Worm (Caenorhabditis elegans) whole organism, dauer: ENCODE results near the gene let-754.

Source experiments
- unc-62 ChIP-seq: sonication (generic microtip); optimal IDR thresholded peaks from 2 replicates; lab custom pipeline; 2017; ENCODE audit warnings: missing biosample characterization, missing genetic modification reagents, missing genetic modification characterization

let-754 gene

ce11 chrIII:7953208-7953607 is at the start of gene let-754:
Gene let-754, minus strand, starts transcription at chrIII:7953308.
- TF ChIP-seq unc-62 (GFP tag; lab: Kevin White, UChicago) = no peak

- TF ChIP-seq unc-62 (GFP tag; lab: Kevin White, UChicago) = no peak
These were observed 48.4 kb upstream of the let-754 start for ce11 chrIII:8001557-8001956.

- no peak for TF ChIP-seq unc-62 (GFP tag; lab: Kevin White, UChicago)
These were observed 44.4 kb upstream of the let-754 start for ce11 chrIII:7997447-7998046.

ce11 chrIII:7996353-7996752 is 43.2 kb upstream of the let-754 start, which contains the start of gene npr-17:
Gene npr-17, minus strand, starts transcription at chrIII:7996453.
- TF ChIP-seq unc-62 (GFP tag; lab: Kevin White, UChicago) = no peak

- TF ChIP-seq unc-62 (GFP tag; lab: Kevin White, UChicago) = no peak
These were observed 33.6 kb upstream of the let-754 start, which contains the start of gene hrpk-2 for ce11 chrIII:7986585-7987171. Gene hrpk-2, plus strand, starts transcription at chrIII:7987121.

ce11 chrIII:7981938-7982337 is 28.8 kb upstream of the let-754 start:
- no peak for TF ChIP-seq unc-62 (GFP tag; lab: Kevin White, UChicago)

- no peak for TF ChIP-seq unc-62 (GFP tag; lab: Kevin White, UChicago)
These were observed 28.1 kb upstream of the let-754 start for ce11 chrIII:7981233-7981632.

- TF ChIP-seq unc-62 (GFP tag; lab: Kevin White, UChicago) = no peak
These were observed 26.6 kb upstream of the let-754 start, which contains the start of gene clp-1 for ce11 chrIII:7979659-7980058. Gene clp-1, plus strand, starts transcription at chrIII:7979959.

ce11 chrIII:7978723-7979122 is 25.6 kb upstream of the let-754 start:
- TF ChIP-seq unc-62 (GFP tag; lab: Kevin White, UChicago) = no peak

DNA sequence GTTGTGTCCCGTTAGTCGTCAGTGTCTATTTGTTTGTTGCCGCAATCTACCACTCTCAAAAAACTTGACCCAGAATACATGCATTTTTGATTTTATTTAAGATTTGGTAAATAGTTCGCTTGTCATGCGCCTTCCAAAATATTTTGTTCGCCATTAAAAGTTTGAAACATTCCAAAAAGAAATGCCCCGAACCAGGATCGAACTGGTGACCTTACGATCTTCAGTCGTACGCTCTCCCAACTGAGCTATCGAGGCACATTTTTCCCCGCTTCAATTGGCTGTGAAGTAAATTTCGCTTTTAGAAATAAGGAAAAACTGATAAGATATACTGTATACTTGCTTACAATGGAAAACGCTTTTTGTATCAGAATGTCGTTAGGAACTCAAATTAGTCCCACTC is 25.2 kb upstream of the let-754 start:
- no peak for TF ChIP-seq unc-62 (GFP tag; lab: Kevin White, UChicago)

DNA sequence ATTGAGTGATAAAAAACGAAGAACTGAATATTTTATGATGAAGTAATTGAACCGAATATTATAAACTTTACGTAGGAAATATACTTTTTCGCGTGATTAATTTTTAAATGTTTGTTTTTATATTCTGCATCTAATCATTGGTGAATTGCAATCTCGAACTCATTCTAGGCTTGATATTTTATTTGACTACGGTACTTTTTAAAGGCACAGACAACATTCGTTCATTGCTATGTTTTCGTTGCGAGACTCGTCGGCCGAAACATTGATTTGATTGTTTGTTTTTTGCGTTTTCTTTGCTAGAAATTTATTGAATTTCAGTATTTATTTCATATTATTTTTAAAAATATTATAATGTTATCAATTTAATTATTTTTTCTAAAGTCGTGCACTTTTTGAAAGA is 24.7 kb upstream of the let-754 start, which contains the start of gene C06G4.4:
Gene C06G4.4 (minus strand): TSS at position 36 of the 400 bp plus-strand sequence.
- no peak for TF ChIP-seq unc-62 (GFP tag; lab: Kevin White, UChicago)

- TF ChIP-seq unc-62 (GFP tag; lab: Kevin White, UChicago) = no peak
These were observed 24.1 kb upstream of the let-754 start for ce11 chrIII:7977224-7977623.

- TF ChIP-seq unc-62 (GFP tag; lab: Kevin White, UChicago) = no peak
These were observed 21.0 kb upstream of the let-754 start for ce11 chrIII:7973968-7974607.

ce11 chrIII:7973201-7973767 is 20.2 kb upstream of the let-754 start, which contains the start of the genes eef-1B.1 and aco-2:
Gene eef-1B.1, minus strand, starts transcription at chrIII:7973386.
Gene aco-2, plus strand, starts transcription at chrIII:7973717.
- TF ChIP-seq unc-62 (GFP tag; lab: Kevin White, UChicago) = no peak

DNA sequence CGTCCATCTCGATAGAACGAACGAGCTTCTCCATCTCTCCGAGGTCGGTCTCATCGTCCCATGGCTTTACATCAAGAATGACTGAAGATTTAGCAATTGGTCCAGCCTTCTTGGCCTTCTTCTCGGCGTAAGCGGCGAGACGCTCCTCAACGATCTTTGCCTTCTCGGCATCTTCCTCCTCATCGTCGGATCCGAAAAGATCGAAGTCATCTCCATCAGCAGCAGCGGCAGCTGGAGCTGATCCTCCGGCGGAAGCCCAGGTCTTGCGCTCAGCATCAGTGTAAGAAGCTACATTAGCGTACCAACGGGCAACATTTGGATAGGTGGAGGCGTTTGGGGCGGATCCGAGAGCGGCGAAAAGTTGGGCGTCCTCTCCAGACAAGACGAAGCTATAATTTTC is 19.6 kb upstream of the let-754 start:
- TF ChIP-seq unc-62 (GFP tag; lab: Kevin White, UChicago) = no peak

- TF ChIP-seq unc-62 (GFP tag; lab: Kevin White, UChicago) = no peak
These were observed 19.0 kb upstream of the let-754 start, which contains the start of gene F54H12.5 for ce11 chrIII:7972061-7972460. Gene F54H12.5, minus strand, starts transcription at chrIII:7972161.
